Fruit fly (Drosophila melanogaster) whole organism, embryonic: ENCODE results near the gene CG15803.
A peak's percentile ranks its signal among the peaks of the same experiment; 100 is the strongest.

Source experiments
- Ada2b ChIP-seq: fragments of 200-800 bp; sonication (Bioruptor generic); IDR thresholded peaks from 2 replicates; pipeline ENCODE4 v1.3.6; 2022; ENCODE audit warnings: missing biosample characterization, missing genetic modification characterization
- Blimp-1 ChIP-seq: fragments of 200-800 bp; sonication (Bioruptor generic); optimal IDR thresholded peaks from 3 replicates; lab custom pipeline; 2018; ENCODE audit warnings: missing biosample characterization, missing genetic modification characterization, mild to moderate bottlenecking, moderate library complexity, missing genetic modification reagents
- Bteb2 ChIP-seq: fragments of 200-800 bp; sonication (Bioruptor generic); optimal IDR thresholded peaks from 2 replicates; lab custom pipeline; 2016; ENCODE audit warnings: missing biosample characterization, missing genetic modification characterization
- CG10321 ChIP-seq: fragments of 200-800 bp; sonication (Bioruptor generic); IDR thresholded peaks from 2 replicates; pipeline ENCODE4 v1.3.6; 2022; ENCODE audit warnings: missing biosample characterization, missing genetic modification characterization
- CG12219 ChIP-seq: fragments of 200-800 bp; sonication (Bioruptor generic); optimal IDR thresholded peaks from 3 replicates; lab custom pipeline; 2018; ENCODE audit warnings: missing biosample characterization, mild to moderate bottlenecking, missing genetic modification characterization
- CG13296 ChIP-seq: fragments of 200-800 bp; sonication (Bioruptor generic); optimal IDR thresholded peaks from 3 replicates; lab custom pipeline; 2018; ENCODE audit warnings: missing biosample characterization, mild to moderate bottlenecking, missing genetic modification characterization
- CG13775 ChIP-seq: fragments of 200-800 bp; sonication (Bioruptor generic); optimal IDR thresholded peaks from 3 replicates; lab custom pipeline; 2017; ENCODE audit warnings: missing biosample characterization, mild to moderate bottlenecking, missing genetic modification characterization
- CG14441 ChIP-seq: fragments of 200-800 bp; sonication (Bioruptor generic); IDR thresholded peaks from 2 replicates; pipeline ENCODE4 v1.3.6; 2022; ENCODE audit warnings: missing biosample characterization, missing genetic modification characterization
- CG14667 ChIP-seq: fragments of 200-800 bp; sonication (Bioruptor generic); IDR thresholded peaks from 2 replicates; pipeline ENCODE4 v1.3.6; 2022; ENCODE audit warnings: missing biosample characterization, missing genetic modification characterization
- CG15601 ChIP-seq: fragments of 200-800 bp; sonication (Bioruptor generic); optimal IDR thresholded peaks from 3 replicates; lab custom pipeline; 2019; ENCODE audit warnings: missing biosample characterization, mild to moderate bottlenecking, missing genetic modification characterization, moderate library complexity
- CG18619 ChIP-seq: fragments of 200-800 bp; sonication (Bioruptor generic); optimal IDR thresholded peaks from 3 replicates; lab custom pipeline; 2017; ENCODE audit warnings: missing biosample characterization, mild to moderate bottlenecking, missing genetic modification characterization
- CG2120 ChIP-seq: fragments of 200-800 bp; sonication (Bioruptor generic); optimal IDR thresholded peaks from 3 replicates; lab custom pipeline; 2016; ENCODE audit warnings: missing biosample characterization, missing genetic modification characterization
- CG3065 ChIP-seq: fragments of 200-800 bp; sonication (Bioruptor generic); optimal IDR thresholded peaks from 2 replicates; lab custom pipeline; 2016; ENCODE audit warnings: missing biosample characterization, missing genetic modification characterization
- CG32532 ChIP-seq: fragments of 200-800 bp; sonication (Bioruptor generic); IDR thresholded peaks from 2 replicates; pipeline ENCODE4 v1.3.6; 2022; ENCODE audit warnings: missing biosample characterization, missing genetic modification characterization
- CG32772 ChIP-seq: fragments of 200-800 bp; sonication (Bioruptor generic); IDR thresholded peaks from 2 replicates; pipeline ENCODE4 v1.3.6; 2022; ENCODE audit warnings: missing biosample characterization, missing genetic modification characterization
- CG3995 ChIP-seq: fragments of 200-800 bp; sonication (Bioruptor generic); optimal IDR thresholded peaks from 3 replicates; lab custom pipeline; 2016; ENCODE audit warnings: missing biosample characterization, missing genetic modification characterization
- CG6175 ChIP-seq: fragments of 200-800 bp; sonication (Bioruptor generic); IDR thresholded peaks from 3 replicates; pipeline ENCODE4 v1.3.6; 2022; ENCODE audit warnings: missing biosample characterization, missing genetic modification characterization
- CG6683 ChIP-seq: fragments of 200-800 bp; sonication (Bioruptor generic); optimal IDR thresholded peaks from 2 replicates; lab custom pipeline; 2017; ENCODE audit warnings: missing biosample characterization, mild to moderate bottlenecking, missing genetic modification characterization, missing genetic modification reagents
- CG6791 ChIP-seq: fragments of 200-800 bp; sonication (Bioruptor generic); IDR thresholded peaks from 3 replicates; pipeline ENCODE4 v1.3.6; 2022; ENCODE audit warnings: missing biosample characterization, missing genetic modification characterization; ENCODE audit not compliant: partially characterized antibody
- CkIIα-i1 ChIP-seq: fragments of 200-800 bp; sonication (Bioruptor generic); IDR thresholded peaks from 2 replicates; pipeline ENCODE4 v1.3.6; 2022; ENCODE audit warnings: missing biosample characterization, missing genetic modification characterization
- Dfd ChIP-seq, 2 experiments: fragments of >200 bp; optimal IDR thresholded peaks; 2 replicates each; lab custom pipeline; 2017; ENCODE audit warnings: missing biosample characterization in 2 of 2, missing genetic modification characterization in 2 of 2
- Ets65A ChIP-seq: fragments of 200-800 bp; sonication (Bioruptor generic); peaks from one replicate; lab custom pipeline; 2016; ENCODE audit warnings: missing biosample characterization, missing genetic modification characterization
- Fer2 ChIP-seq: fragments of 200-800 bp; sonication (Bioruptor generic); optimal IDR thresholded peaks from 2 replicates; lab custom pipeline; 2018; ENCODE audit warnings: missing biosample characterization, mild to moderate bottlenecking, missing genetic modification characterization, moderate library complexity
- Hmr ChIP-seq: fragments of 200-800 bp; sonication (Bioruptor generic); optimal IDR thresholded peaks from 3 replicates; lab custom pipeline; 2017; ENCODE audit warnings: mild to moderate bottlenecking, missing biosample characterization, missing genetic modification reagents, missing genetic modification characterization
- Hr78 ChIP-seq, 2 experiments: fragments of 200-800 bp in 1 of 2; fragments of >200 bp in 1 of 2; sonication (Bioruptor generic) in 1 of 2; optimal IDR thresholded peaks; 2 replicates each; lab custom pipeline; 2017 to 2019; ENCODE audit warnings: missing biosample characterization in 2 of 2, missing genetic modification characterization in 2 of 2, mild to moderate bottlenecking in 1 of 2, moderate library complexity in 1 of 2
- Lhr ChIP-seq: fragments of 200-800 bp; sonication (Bioruptor generic); optimal IDR thresholded peaks from 3 replicates; lab custom pipeline; 2017; ENCODE audit warnings: mild to moderate bottlenecking, missing biosample characterization, missing genetic modification reagents, missing genetic modification characterization
- MBD-R2 ChIP-seq: fragments of 200-800 bp; sonication (Bioruptor generic); IDR thresholded peaks from 2 replicates; pipeline ENCODE4 v1.3.6; 2022; ENCODE audit warnings: missing biosample characterization, missing genetic modification characterization
- Neu2 ChIP-seq: fragments of 200-800 bp; sonication (Bioruptor generic); optimal IDR thresholded peaks from 3 replicates; lab custom pipeline; 2016; ENCODE audit warnings: missing biosample characterization, missing genetic modification characterization, borderline replicate concordance
- Oli ChIP-seq: fragments of 200-800 bp; sonication (Bioruptor generic); optimal IDR thresholded peaks from 2 replicates; lab custom pipeline; 2018; ENCODE audit warnings: missing biosample characterization, mild to moderate bottlenecking, missing genetic modification characterization, moderate library complexity
- Scr ChIP-seq: fragments of 200-800 bp; sonication (Bioruptor generic); IDR thresholded peaks from 2 replicates; pipeline ENCODE4 v1.3.6; 2022; ENCODE audit warnings: missing biosample characterization, missing genetic modification characterization; ENCODE audit not compliant: partially characterized antibody
- ab ChIP-seq: fragments of 200-800 bp; sonication (Bioruptor generic); optimal IDR thresholded peaks from 2 replicates; lab custom pipeline; 2016; ENCODE audit warnings: missing biosample characterization, missing genetic modification characterization
- bab2 ChIP-seq: fragments of 200-800 bp; sonication (Bioruptor generic); optimal IDR thresholded peaks from 2 replicates; lab custom pipeline; 2016; ENCODE audit warnings: missing biosample characterization, missing genetic modification characterization
- bcd ChIP-seq: fragments of 200-800 bp; sonication (Bioruptor generic); optimal IDR thresholded peaks from 2 replicates; lab custom pipeline; 2017; ENCODE audit warnings: missing biosample characterization, mild to moderate bottlenecking, missing genetic modification characterization
- ci ChIP-seq: fragments of 200-800 bp; sonication (Bioruptor generic); IDR thresholded peaks from 3 replicates; pipeline ENCODE4 v1.3.6; 2022; ENCODE audit warnings: missing biosample characterization, missing genetic modification characterization
- crc ChIP-seq: fragments of 200-800 bp; sonication (Bioruptor generic); optimal IDR thresholded peaks from 2 replicates; lab custom pipeline; 2016; ENCODE audit warnings: missing biosample characterization, missing genetic modification characterization
- croc ChIP-seq: fragments of 200-800 bp; sonication (Bioruptor generic); conservative IDR thresholded peaks from 3 replicates; pipeline ENCODE4 v1.3.6; 2022; ENCODE audit warnings: missing biosample characterization, missing genetic modification characterization
- crp ChIP-seq, 2 experiments: fragments of 200-800 bp; sonication (Bioruptor generic); optimal IDR thresholded peaks; 2 replicates in 1 of 2; 3 replicates in 1 of 2; lab custom pipeline; 2017; ENCODE audit warnings: missing biosample characterization in 2 of 2, missing genetic modification characterization in 2 of 2, mild to moderate bottlenecking in 1 of 2, moderate library complexity in 1 of 2
- ham ChIP-seq: fragments of 200-800 bp; sonication (Bioruptor generic); IDR thresholded peaks from 2 replicates; pipeline ENCODE4 v1.3.6; 2022; ENCODE audit warnings: missing biosample characterization, missing genetic modification characterization
- hb ChIP-seq: fragments of 200-800 bp; sonication (Bioruptor generic); IDR thresholded peaks from 3 replicates; pipeline ENCODE4 v1.3.6; 2022; ENCODE audit warnings: missing biosample characterization, missing genetic modification characterization; ENCODE audit not compliant: partially characterized antibody
- kay ChIP-seq: fragments of 200-800 bp; sonication (Bioruptor generic); optimal IDR thresholded peaks from 2 replicates; lab custom pipeline; 2016; ENCODE audit warnings: missing biosample characterization, missing genetic modification characterization
- nmo ChIP-seq: fragments of 200-800 bp; sonication (Bioruptor generic); optimal IDR thresholded peaks from 2 replicates; lab custom pipeline; 2018; ENCODE audit warnings: missing biosample characterization, mild to moderate bottlenecking, missing genetic modification characterization, moderate library complexity
- org-1 ChIP-seq: fragments of 200-800 bp; sonication (Bioruptor generic); optimal IDR thresholded peaks from 2 replicates; lab custom pipeline; 2017; ENCODE audit warnings: missing biosample characterization, missing genetic modification characterization
- run ChIP-seq: fragments of 200-800 bp; sonication (Bioruptor generic); optimal IDR thresholded peaks from 3 replicates; lab custom pipeline; 2018; ENCODE audit warnings: missing biosample characterization, mild to moderate bottlenecking, missing genetic modification characterization
- scrt ChIP-seq: fragments of 200-800 bp; sonication (Bioruptor generic); optimal IDR thresholded peaks from 2 replicates; lab custom pipeline; 2018; ENCODE audit warnings: missing biosample characterization, mild to moderate bottlenecking, missing genetic modification characterization, moderate library complexity
- sens-2 ChIP-seq: fragments of 200-800 bp; sonication (Bioruptor generic); IDR thresholded peaks from 2 replicates; pipeline ENCODE4 v1.3.6; 2022; ENCODE audit warnings: missing biosample characterization, missing genetic modification characterization
- sim ChIP-seq: fragments of 200-800 bp; sonication (Bioruptor generic); IDR thresholded peaks from 2 replicates; pipeline ENCODE4 v1.3.6; 2022; ENCODE audit warnings: missing biosample characterization, missing genetic modification characterization
- slbo ChIP-seq: fragments of 200-800 bp; sonication (Bioruptor generic); IDR thresholded peaks from 2 replicates; pipeline ENCODE4 v1.3.6; 2022; ENCODE audit warnings: missing biosample characterization, missing genetic modification characterization
- tna ChIP-seq: fragments of 200-800 bp; sonication (Bioruptor generic); IDR thresholded peaks from 2 replicates; pipeline ENCODE4 v1.3.6; 2022; ENCODE audit warnings: missing biosample characterization, missing genetic modification characterization; ENCODE audit not compliant: partially characterized antibody
- wek ChIP-seq: fragments of 200-800 bp; sonication (Bioruptor generic); optimal IDR thresholded peaks from 3 replicates; lab custom pipeline; 2018; ENCODE audit warnings: missing biosample characterization, mild to moderate bottlenecking, missing genetic modification characterization, moderate library complexity
- z ChIP-seq: fragments of 200-800 bp; sonication (Bioruptor generic); IDR thresholded peaks from 3 replicates; pipeline ENCODE4 v1.3.6; 2022; ENCODE audit warnings: missing biosample characterization, missing genetic modification characterization

CG15803 gene

DNA sequence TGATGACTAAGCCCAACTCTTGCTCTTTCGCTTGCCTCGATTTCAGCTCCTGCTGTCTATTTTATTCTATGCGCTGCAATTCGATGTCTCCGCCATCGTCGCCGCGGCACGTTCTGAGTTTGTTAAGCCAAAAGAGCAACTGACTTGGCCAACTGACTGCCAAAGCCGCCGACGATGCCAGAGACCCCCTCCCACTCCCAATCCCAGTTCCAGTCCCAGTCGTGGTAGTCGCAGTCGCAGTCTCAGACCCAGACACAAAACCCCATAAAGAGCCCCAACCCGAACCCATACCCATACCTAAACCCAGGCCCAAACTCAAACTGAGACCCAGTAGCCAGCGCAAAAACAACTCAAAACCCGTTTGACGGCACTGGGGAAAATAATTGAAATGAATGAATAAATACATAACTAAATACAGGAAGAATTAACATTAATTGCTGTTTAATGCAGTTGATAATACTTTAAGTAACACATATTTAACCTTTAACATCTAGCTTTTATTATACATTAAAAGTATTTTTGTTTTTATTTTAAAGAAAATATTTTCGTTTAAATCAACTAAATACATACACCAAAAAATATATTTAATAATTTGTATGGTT, 49.7 kb downstream of the CG15803 start (continued):
- TF ChIP-seq croc (GFP tag; lab: Robert Waterston, UW) (no peak), hb (GFP tag; lab: Robert Waterston, UW) (no peak), Lhr (GFP tag; lab: Kevin White, UChicago) (no peak), MBD-R2 (no peak; the same call in 1 of the 2 replicates), CG6791 (GFP tag; lab: Robert Waterston, UW) (no peak), slbo (GFP tag; lab: Robert Waterston, UW) (no peak), Blimp-1 (GFP tag; lab: Kevin White, UChicago) (peak; percentile 2), CG10321 (GFP tag; lab: Robert Waterston, UW) (no peak), Bteb2 (GFP tag; lab: Kevin White, UChicago) (no peak), wek (GFP tag; lab: Kevin White, UChicago) (no peak), Ets65A (GFP tag; lab: Kevin White, UChicago) (no peak), CG3065 (GFP tag; lab: Kevin White, UChicago) (no peak), Hr78 (GFP tag; optimal IDR thresholded peaks at IDR 0.05; lab: Kevin White, UChicago) (no peak), CG12219 (no peak), sens-2 (GFP tag; lab: Robert Waterston, UW) (no peak), CG32532 (GFP tag; lab: Robert Waterston, UW) (0 out of 2 replicates have a peak, but pooled peaks have one; percentile 15), z (GFP tag; lab: Robert Waterston, UW) (peak; percentile 93), Hmr (GFP tag; lab: Kevin White, UChicago) (peak; percentile 23), Neu2 (no peak), Oli (tag; lab: Kevin White, UChicago) (peak; percentile 17), bab2 (GFP tag; lab: Kevin White, UChicago) (no peak), Dfd (GFP tag; optimal IDR thresholded peaks at IDR 0.05; lab: Kevin White, UChicago) (no peak), ab (GFP tag; lab: Kevin White, UChicago) (no peak), bcd (GFP tag; lab: Kevin White, UChicago) (peak; percentile 23), scrt (GFP tag; lab: Kevin White, UChicago) (no peak), CG6683 (peak; percentile 11), Scr (GFP tag; lab: Robert Waterston, UW) (peak; percentile 25; the same call in 1 of the 2 replicates), CG14667 (GFP tag; lab: Robert Waterston, UW) (no peak), CG15601 (tag; lab: Kevin White, UChicago) (no peak), CG32772 (GFP tag; lab: Robert Waterston, UW) (no peak), tna (GFP tag; lab: Robert Waterston, UW) (no peak), ci (GFP tag; lab: Robert Waterston, UW) (peak; percentile 59; the same call in 1 of the 3 replicates), org-1 (GFP tag; lab: Kevin White, UChicago) (no peak), CG2120 (GFP tag; lab: Kevin White, UChicago) (peak; percentile 3), Fer2 (tag; lab: Kevin White, UChicago) (no peak), CG3995 (no peak), ham (GFP tag; lab: Robert Waterston, UW) (no peak), nmo (GFP tag; lab: Kevin White, UChicago) (peak; percentile 68), CkIIα-i1 (GFP tag; lab: Robert Waterston, UW) (no peak), Ada2b (no peak), crp (GFP tag; optimal IDR thresholded peaks at IDR 0.05; lab: Kevin White, UChicago) (no peak), run (tag; lab: Kevin White, UChicago) (no peak), sim (GFP tag; lab: Robert Waterston, UW) (no peak), CG14441 (peak; percentile 32), CG13296 (GFP tag; lab: Kevin White, UChicago) (peak; percentile 18), kay (GFP tag; lab: Kevin White, UChicago) (no peak), CG13775 (GFP tag; lab: Kevin White, UChicago) (peak; percentile 49), crc (GFP tag; lab: Kevin White, UChicago) (no peak), CG6175 (GFP tag; lab: Robert Waterston, UW) (no peak), CG18619 (peak; percentile 67)
